Worm (Caenorhabditis elegans): Measurements from ENCODE around the gene acp-5.

DNA sequence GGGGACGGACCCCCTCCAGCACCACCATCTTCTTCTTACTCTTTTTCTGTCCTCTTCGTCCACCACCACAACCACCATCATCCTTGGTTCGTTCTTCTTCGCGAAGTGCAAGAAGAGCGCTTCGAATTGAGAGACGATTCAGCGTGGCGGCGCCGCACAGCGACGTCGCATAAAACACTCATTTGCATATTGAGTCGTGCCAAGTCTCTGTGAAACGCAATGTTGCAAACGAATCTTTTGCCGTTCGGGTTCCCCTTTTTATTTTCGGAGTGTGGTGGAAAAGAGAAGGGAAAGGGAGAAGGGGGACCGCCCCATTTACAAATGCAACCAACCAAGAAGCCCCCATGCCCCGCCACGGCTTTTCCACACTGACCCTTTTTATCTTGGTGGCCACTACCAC lies 12.9 kb upstream of the acp-5 start:
- TF ChIP-seq nhr-25 (tag; optimal IDR thresholded peaks at IDR 0.05) (no peak), unc-62 (GFP tag; optimal IDR thresholded peaks at IDR 0.05) (no peak), nhr-10 (tag; optimal IDR thresholded peaks at IDR 0.05) (no peak), lin-39 (tag; optimal IDR thresholded peaks at IDR 0.05) (peak; percentile 49)

Measured in whole organism, L2 larva.